Fruit fly (Drosophila melanogaster) whole organism, embryonic: ENCODE results near the gene Sas-4.

Experiments used
- Atf3 ChIP-seq: fragments of 200-800 bp; sonication (Bioruptor generic); optimal IDR thresholded peaks from 3 replicates; lab custom pipeline; 2016; ENCODE audit warnings: missing biosample characterization, missing genetic modification characterization
- CG10979 ChIP-seq: fragments of 200-800 bp; sonication (Bioruptor generic); optimal IDR thresholded peaks from 2 replicates; lab custom pipeline; 2018; ENCODE audit warnings: missing biosample characterization, mild to moderate bottlenecking, missing genetic modification characterization, moderate library complexity
- CG12391 ChIP-seq: fragments of 200-800 bp; sonication (Bioruptor generic); optimal IDR thresholded peaks from 3 replicates; lab custom pipeline; 2018; ENCODE audit warnings: missing biosample characterization, mild to moderate bottlenecking, missing genetic modification characterization, moderate library complexity
- CG13624 ChIP-seq: fragments of 200-800 bp; sonication (Bioruptor generic); optimal IDR thresholded peaks from 2 replicates; lab custom pipeline; 2016; ENCODE audit warnings: missing biosample characterization, missing genetic modification characterization
- CG13775 ChIP-seq: fragments of 200-800 bp; sonication (Bioruptor generic); optimal IDR thresholded peaks from 3 replicates; lab custom pipeline; 2017; ENCODE audit warnings: missing biosample characterization, mild to moderate bottlenecking, missing genetic modification characterization
- CG14710 ChIP-seq: fragments of 200-800 bp; sonication (Bioruptor generic); optimal IDR thresholded peaks from 3 replicates; lab custom pipeline; 2019; ENCODE audit warnings: missing biosample characterization, mild to moderate bottlenecking, missing genetic modification characterization, moderate library complexity
- CG15696 ChIP-seq: fragments of 200-800 bp; sonication (Bioruptor generic); optimal IDR thresholded peaks from 2 replicates; lab custom pipeline; 2019; ENCODE audit warnings: missing biosample characterization, mild to moderate bottlenecking, missing genetic modification characterization, moderate library complexity
- CG17361 ChIP-seq: fragments of 200-800 bp; sonication (Bioruptor generic); IDR thresholded peaks from 3 replicates; pipeline ENCODE4 v1.3.6; 2022; ENCODE audit warnings: missing biosample characterization, missing genetic modification characterization
- CG18262 ChIP-seq: fragments of 200-800 bp; optimal IDR thresholded peaks from 3 replicates; lab custom pipeline; 2019; ENCODE audit warnings: missing biosample characterization, mild to moderate bottlenecking, missing genetic modification characterization, moderate library complexity
- CG2712 ChIP-seq: fragments of 200-800 bp; optimal IDR thresholded peaks from 3 replicates; lab custom pipeline; 2019; ENCODE audit warnings: missing biosample characterization, mild to moderate bottlenecking, missing genetic modification characterization, moderate library complexity
- CG30403 ChIP-seq: fragments of 200-800 bp; sonication (Bioruptor generic); optimal IDR thresholded peaks from 3 replicates; lab custom pipeline; 2016; ENCODE audit warnings: missing biosample characterization, missing genetic modification characterization
- CG33213 ChIP-seq: fragments of 200-800 bp; sonication (Bioruptor generic); optimal IDR thresholded peaks from 3 replicates; lab custom pipeline; 2016; ENCODE audit warnings: missing biosample characterization, missing genetic modification characterization
- CG6683 ChIP-seq: fragments of 200-800 bp; sonication (Bioruptor generic); optimal IDR thresholded peaks from 2 replicates; lab custom pipeline; 2017; ENCODE audit warnings: missing biosample characterization, mild to moderate bottlenecking, missing genetic modification characterization, missing genetic modification reagents
- CG6689 ChIP-seq: fragments of 200-800 bp; sonication (Bioruptor generic); IDR thresholded peaks from 2 replicates; pipeline ENCODE4 v1.3.6; 2022; ENCODE audit warnings: missing biosample characterization, missing genetic modification characterization
- CG7357 ChIP-seq: fragments of 200-800 bp; sonication (Bioruptor generic); IDR thresholded peaks from 3 replicates; pipeline ENCODE4 v1.3.6; 2022; ENCODE audit warnings: missing biosample characterization, missing genetic modification characterization
- CG7556 ChIP-seq: fragments of 200-800 bp; sonication (Bioruptor generic); optimal IDR thresholded peaks from 2 replicates; lab custom pipeline; 2017; ENCODE audit warnings: missing biosample characterization, mild to moderate bottlenecking, missing genetic modification characterization
- CG8944 ChIP-seq: fragments of 200-800 bp; sonication (Bioruptor generic); optimal IDR thresholded peaks from 3 replicates; lab custom pipeline; 2016; ENCODE audit warnings: missing biosample characterization, missing genetic modification characterization
- CG9727 ChIP-seq: fragments of 200-800 bp; sonication (Bioruptor generic); optimal IDR thresholded peaks from 3 replicates; lab custom pipeline; 2017; ENCODE audit warnings: missing biosample characterization, mild to moderate bottlenecking, missing genetic modification characterization
- Ets65A ChIP-seq: fragments of 200-800 bp; sonication (Bioruptor generic); peaks from one replicate; lab custom pipeline; 2016; ENCODE audit warnings: missing biosample characterization, missing genetic modification characterization
- Hand ChIP-seq: fragments of 200-800 bp; sonication (Bioruptor generic); optimal IDR thresholded peaks from 2 replicates; lab custom pipeline; 2017; ENCODE audit warnings: mild to moderate bottlenecking, missing biosample characterization, missing genetic modification reagents, missing genetic modification characterization
- Hsf ChIP-seq: fragments of 200-800 bp; sonication (Bioruptor generic); optimal IDR thresholded peaks from 3 replicates; lab custom pipeline; 2016; ENCODE audit warnings: missing biosample characterization, missing genetic modification characterization
- Med ChIP-seq: fragments of 200-800 bp; sonication (Bioruptor generic); peaks from one replicate; lab custom pipeline; 2016; ENCODE audit warnings: missing biosample characterization, missing genetic modification characterization, mild to moderate bottlenecking, inconsistent platforms, moderate library complexity
- Myb ChIP-seq: fragments of 200-800 bp; sonication (Bioruptor generic); optimal IDR thresholded peaks from 2 replicates; lab custom pipeline; 2016; ENCODE audit warnings: missing biosample characterization, missing genetic modification characterization
- NK7.1 ChIP-seq: fragments of 200-800 bp; sonication (Bioruptor generic); optimal IDR thresholded peaks from 3 replicates; lab custom pipeline; 2016; ENCODE audit warnings: missing biosample characterization, missing genetic modification characterization
- Rx ChIP-seq: fragments of 200-800 bp; sonication (Bioruptor generic); IDR thresholded peaks from 2 replicates; pipeline ENCODE4 v1.3.6; 2022; ENCODE audit warnings: missing biosample characterization, missing genetic modification characterization
- Stat92E ChIP-seq, 3 experiments: fragments of >200 bp in 2 of 3; fragments of 200-800 bp in 1 of 3; sonication (Bioruptor generic) in 1 of 3; optimal IDR thresholded peaks; 2 replicates each; lab custom pipeline; 2017 to 2019; ENCODE audit warnings: missing biosample characterization in 3 of 3, missing genetic modification characterization in 3 of 3, mild to moderate bottlenecking in 1 of 3, moderate library complexity in 1 of 3
- az2 ChIP-seq: fragments of 200-800 bp; sonication (Bioruptor generic); optimal IDR thresholded peaks from 3 replicates; lab custom pipeline; 2016; ENCODE audit warnings: missing biosample characterization, missing genetic modification characterization
- caup ChIP-seq: fragments of 200-800 bp; sonication (Bioruptor generic); optimal IDR thresholded peaks from 3 replicates; lab custom pipeline; 2017; ENCODE audit warnings: missing biosample characterization, mild to moderate bottlenecking, missing genetic modification characterization, moderate library complexity; ENCODE audit not compliant: severe bottlenecking
- chinmo ChIP-seq: fragments of 200-800 bp; sonication (Bioruptor generic); IDR thresholded peaks from 4 replicates; pipeline ENCODE4 v1.3.6; 2022; ENCODE audit warnings: missing biosample characterization, missing genetic modification characterization; ENCODE audit not compliant: partially characterized antibody
- dmrt11E ChIP-seq: fragments of 200-800 bp; sonication (Bioruptor generic); optimal IDR thresholded peaks from 3 replicates; lab custom pipeline; 2018; ENCODE audit warnings: missing biosample characterization, mild to moderate bottlenecking, missing genetic modification characterization, moderate library complexity
- dpn ChIP-seq, 2 experiments: fragments of 200-800 bp; sonication (Bioruptor generic); optimal IDR thresholded peaks; 3 replicates each; lab custom pipeline; 2016; ENCODE audit warnings: missing biosample characterization in 2 of 2, missing genetic modification characterization in 2 of 2
- eve ChIP-seq, 2 experiments: fragments of >200 bp; optimal IDR thresholded peaks; 2 replicates each; lab custom pipeline; 2017; ENCODE audit warnings: missing biosample characterization in 2 of 2, missing genetic modification characterization in 2 of 2
- lola ChIP-seq, 3 experiments: fragments of >200 bp in 2 of 3; fragments of 200-800 bp in 1 of 3; sonication (Bioruptor generic) in 1 of 3; optimal IDR thresholded peaks; 2 replicates each; lab custom pipeline; 2017 to 2019; ENCODE audit warnings: missing biosample characterization in 3 of 3, missing genetic modification characterization in 3 of 3, mild to moderate bottlenecking in 1 of 3, moderate library complexity in 1 of 3
- mirr ChIP-seq: fragments of 200-800 bp; sonication (Bioruptor generic); optimal IDR thresholded peaks from 3 replicates; lab custom pipeline; 2018; ENCODE audit warnings: missing biosample characterization, mild to moderate bottlenecking, missing genetic modification characterization
- nom ChIP-seq: fragments of 200-800 bp; sonication (Bioruptor generic); optimal IDR thresholded peaks from 2 replicates; lab custom pipeline; 2017; ENCODE audit warnings: missing biosample characterization, missing genetic modification characterization, mild to moderate bottlenecking, moderate library complexity, missing genetic modification reagents
- phol ChIP-seq: fragments of 200-800 bp; sonication (Bioruptor generic); optimal IDR thresholded peaks from 3 replicates; lab custom pipeline; 2018; ENCODE audit warnings: missing biosample characterization, mild to moderate bottlenecking, missing genetic modification characterization, moderate library complexity
- pnt ChIP-seq: fragments of 200-800 bp; sonication (Bioruptor generic); optimal IDR thresholded peaks from 3 replicates; lab custom pipeline; 2016; ENCODE audit warnings: missing biosample characterization, missing genetic modification characterization
- prd ChIP-seq, 3 experiments: fragments of >200 bp in 2 of 3; fragments of 200-800 bp in 1 of 3; sonication (Bioruptor generic) in 1 of 3; optimal IDR thresholded peaks in 2 of 3; IDR thresholded peaks in 1 of 3; 2 replicates in 2 of 3; 3 replicates in 1 of 3; pipeline versions ENCODE4 v1.3.6 to Lab custom; 2017 to 2022; ENCODE audit warnings: missing biosample characterization in 1 of 3, missing genetic modification characterization in 1 of 3
- pros ChIP-seq: fragments of 200-800 bp; sonication (Bioruptor generic); optimal IDR thresholded peaks from 3 replicates; lab custom pipeline; 2019; ENCODE audit warnings: missing biosample characterization, mild to moderate bottlenecking, missing genetic modification characterization, moderate library complexity
- repo ChIP-seq: fragments of 200-800 bp; sonication (Bioruptor generic); optimal IDR thresholded peaks from 2 replicates; lab custom pipeline; 2016; ENCODE audit warnings: missing biosample characterization, missing genetic modification characterization
- row ChIP-seq: fragments of 200-800 bp; sonication (Bioruptor generic); IDR thresholded peaks from 3 replicates; pipeline ENCODE4 v1.3.6; 2022; ENCODE audit warnings: missing biosample characterization, missing genetic modification characterization
- sens ChIP-seq: fragments of 200-800 bp; sonication (Bioruptor generic); peaks from one replicate; lab custom pipeline; 2016; ENCODE audit warnings: missing biosample characterization, missing genetic modification characterization
- stwl ChIP-seq: fragments of 200-800 bp; sonication (Bioruptor generic); optimal IDR thresholded peaks from 3 replicates; lab custom pipeline; 2018; ENCODE audit warnings: missing biosample characterization, mild to moderate bottlenecking, missing genetic modification characterization, moderate library complexity
- zf30C ChIP-seq: fragments of 200-800 bp; sonication (Bioruptor generic); optimal IDR thresholded peaks from 3 replicates; lab custom pipeline; 2018; ENCODE audit warnings: missing biosample characterization, mild to moderate bottlenecking, missing genetic modification characterization

The Sas-4 gene

dm6 chr3R:7130827-7131226, 20.3 kb upstream of the Sas-4 start (continued):
- TF ChIP-seq CG7357 (GFP tag; lab: Robert Waterston, UW) (no peak), chinmo (GFP tag; lab: Robert Waterston, UW) (peak; percentile 95; the same call in 3 of the 4 replicates), nom (no peak), caup (GFP tag; lab: Kevin White, UChicago) (no peak), NK7.1 (GFP tag; lab: Kevin White, UChicago) (no peak), Stat92E (GFP tag; optimal IDR thresholded peaks at IDR 0.05; lab: Kevin White, UChicago) (peak in 1 of 3 experiments; percentile 63), Hand (no peak), CG8944 (GFP tag; lab: Kevin White, UChicago) (no peak), CG33213 (GFP tag; lab: Kevin White, UChicago) (no peak), zf30C (GFP tag; lab: Kevin White, UChicago) (no peak)

DNA sequence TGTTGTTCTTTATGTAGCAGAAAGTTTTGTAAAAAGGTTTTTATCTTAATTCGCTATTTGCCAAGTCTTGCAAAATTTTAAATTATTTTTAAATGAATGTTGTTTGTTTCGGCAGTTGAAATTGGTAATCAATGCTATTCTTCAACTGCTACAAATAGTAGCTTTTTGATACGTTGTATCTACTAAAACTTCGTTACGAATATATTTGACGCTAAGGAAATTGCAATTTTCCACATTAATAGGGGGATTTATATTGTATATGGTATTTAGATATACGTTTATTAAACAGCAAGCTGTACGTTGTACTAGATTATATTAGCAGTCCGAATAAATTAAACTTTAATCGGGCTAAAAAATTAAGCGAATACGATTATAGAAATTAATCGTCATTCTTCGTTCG, 19.9 kb upstream of the Sas-4 start, which contains the start of gene CG31493:
Gene CG31493 (plus strand): TSS at position 301 of the 400 bp plus-strand sequence.
- TF ChIP-seq repo (GFP tag; lab: Kevin White, UChicago) (no peak), dpn (GFP tag; optimal IDR thresholded peaks at IDR 0.05; lab: Kevin White, UChicago) (no peak), Myb (no peak)

DNA sequence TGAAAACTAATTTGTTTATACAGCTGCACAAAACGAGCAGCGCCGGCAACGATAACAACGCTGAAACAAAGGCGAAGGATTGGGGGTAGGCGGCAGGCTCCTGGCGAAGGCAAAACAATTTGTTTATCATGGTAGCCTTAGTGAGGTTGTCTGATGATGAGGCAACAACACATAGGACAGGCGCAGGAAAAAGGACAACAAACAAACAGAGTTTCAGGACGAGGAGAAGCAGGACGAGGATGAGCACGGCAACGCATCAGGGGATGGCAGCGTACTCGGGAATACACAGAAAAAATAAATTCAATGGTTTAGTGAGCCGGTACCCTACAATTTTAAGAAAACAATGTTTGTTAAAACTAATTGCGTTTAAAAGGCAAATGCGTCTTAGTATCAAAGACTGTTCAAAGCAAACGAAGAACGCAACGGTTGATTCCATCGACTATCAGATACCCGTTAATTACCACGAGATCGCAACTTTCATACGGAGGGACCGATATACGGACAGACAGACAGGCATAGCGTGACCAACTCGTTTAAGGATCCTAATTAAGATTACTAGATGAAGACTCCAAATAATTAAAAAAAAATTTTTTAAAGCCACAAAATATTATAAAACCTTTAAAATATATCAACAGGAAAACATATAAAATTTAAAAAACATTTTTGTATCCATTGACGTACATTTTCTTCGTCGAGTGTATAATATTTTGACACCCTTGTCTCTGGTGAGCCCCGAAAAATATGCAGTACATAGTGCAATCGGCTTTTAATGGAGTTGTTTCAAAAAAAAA, 16.3 kb upstream of the Sas-4 start:
- peak; percentile 8 for TF ChIP-seq stwl (tag; lab: Kevin White, UChicago)
- peak; percentile 6 for TF ChIP-seq pros (GFP tag; lab: Kevin White, UChicago)
- TF ChIP-seq Med (GFP tag; lab: Kevin White, UChicago): peak; percentile 51
- TF ChIP-seq CG13624 (GFP tag; lab: Kevin White, UChicago): no peak
- peak; percentile 56 for TF ChIP-seq Ets65A (GFP tag; lab: Kevin White, UChicago)
- TF ChIP-seq CG30403 (GFP tag; lab: Kevin White, UChicago): peak; percentile 10
- peak; percentile 80 for TF ChIP-seq sens (GFP tag; lab: Kevin White, UChicago)
- TF ChIP-seq eve (GFP tag; optimal IDR thresholded peaks at IDR 0.05; lab: Kevin White, UChicago): no peak
- TF ChIP-seq CG12391 (tag; lab: Kevin White, UChicago): peak; percentile 25
- peak; percentile 43 for TF ChIP-seq CG10979 (tag; lab: Kevin White, UChicago)
- TF ChIP-seq zf30C (GFP tag; lab: Kevin White, UChicago): peak; percentile 62
- TF ChIP-seq prd (optimal IDR thresholded peaks at IDR 0.05; lab: Kevin White, UChicago): no peak
- TF ChIP-seq prd (GFP tag; IDR thresholded peaks at IDR 0.05; lab: Robert Waterston, UW): peak; percentile 14; the same call in 1 of the 3 replicates
- TF ChIP-seq mirr (GFP tag; lab: Kevin White, UChicago): no peak
- TF ChIP-seq CG6689 (GFP tag; lab: Robert Waterston, UW): 0 out of 2 replicates have a peak, but pooled peaks have one; percentile 18
- TF ChIP-seq CG2712 (tag; lab: Kevin White, UChicago): peak; percentile 37
- 0 out of 3 replicates have a peak, but pooled peaks have one; percentile 16 for TF ChIP-seq row (GFP tag; lab: Robert Waterston, UW)
- peak; percentile 3 for TF ChIP-seq pnt
- TF ChIP-seq CG14710 (tag; lab: Kevin White, UChicago): peak; percentile 40
- peak; percentile 17 for TF ChIP-seq az2
- no peak for TF ChIP-seq CG7556
- peak; percentile 21 for TF ChIP-seq phol (tag; lab: Kevin White, UChicago)
- TF ChIP-seq dmrt11E: peak; percentile 57
- peak in 1 of 3 experiments; percentile 60 for TF ChIP-seq lola (GFP tag; optimal IDR thresholded peaks at IDR 0.05; lab: Kevin White, UChicago)
- no peak for TF ChIP-seq CG6683 (GFP tag; lab: Kevin White, UChicago)
- peak; percentile 53 for TF ChIP-seq CG9727
- TF ChIP-seq Atf3: no peak
- no peak for TF ChIP-seq Rx
- TF ChIP-seq CG15696: peak; percentile 42
- TF ChIP-seq CG13775: peak; percentile 31
- TF ChIP-seq CG18262 (tag; lab: Kevin White, UChicago): peak; percentile 54
- TF ChIP-seq CG17361 (GFP tag; lab: Robert Waterston, UW): peak; percentile 25; the same call in 1 of the 3 replicates
- TF ChIP-seq Hsf (GFP tag; lab: Kevin White, UChicago): peak; percentile 16
